Worm (Caenorhabditis elegans) whole organism, L3 larva: ENCODE results near the gene Y94H6A.5.

Experiments used
- aly-2 ChIP-seq: fragments of 150-350 bp; optimal IDR thresholded peaks from 2 replicates; lab custom pipeline; 2014; ENCODE audit warnings: missing biosample characterization, missing genetic modification characterization
- ama-1 ChIP-seq: fragments of 150-350 bp; optimal IDR thresholded peaks from 2 replicates; lab custom pipeline; 2018
- daf-12 ChIP-seq: fragments of 150-350 bp; optimal IDR thresholded peaks from 2 replicates; lab custom pipeline; 2014; ENCODE audit warnings: missing biosample characterization, missing genetic modification reagents, missing genetic modification characterization
- egl-5 ChIP-seq: fragments of 150-350 bp; optimal IDR thresholded peaks from 2 replicates; lab custom pipeline; 2017; ENCODE audit warnings: missing biosample characterization, missing genetic modification reagents, missing genetic modification characterization, inconsistent platforms
- elt-1 ChIP-seq: fragments of 150-350 bp; optimal IDR thresholded peaks from 2 replicates; lab custom pipeline; 2014; ENCODE audit warnings: missing biosample characterization, missing genetic modification characterization
- mdl-1 ChIP-seq: fragments of 150-350 bp; optimal IDR thresholded peaks from 2 replicates; lab custom pipeline; 2014; ENCODE audit warnings: missing biosample characterization, missing genetic modification characterization
- nfya-1 ChIP-seq: sonication (generic microtip); optimal IDR thresholded peaks from 2 replicates; lab custom pipeline; 2017; ENCODE audit warnings: missing genetic modification characterization, mild to moderate bottlenecking, missing compliant biosample characterization, antibody characterized with exemption, moderate library complexity; ENCODE audit not compliant: insufficient read depth
- nhr-237 ChIP-seq: fragments of 150-350 bp; optimal IDR thresholded peaks from 2 replicates; lab custom pipeline; 2014; ENCODE audit warnings: missing biosample characterization, missing genetic modification characterization
- snpc-4 ChIP-seq: fragments of 150-350 bp; optimal IDR thresholded peaks from 2 replicates; lab custom pipeline; 2014; ENCODE audit warnings: missing biosample characterization, missing genetic modification characterization
- tbx-2 ChIP-seq: sonication (generic microtip); optimal IDR thresholded peaks from 2 replicates; lab custom pipeline; 2016; ENCODE audit warnings: mild to moderate bottlenecking, missing genetic modification characterization, missing compliant biosample characterization
- ztf-4 ChIP-seq: fragments of 150-350 bp; optimal IDR thresholded peaks from 2 replicates; lab custom pipeline; 2014; ENCODE audit warnings: missing biosample characterization, missing genetic modification characterization

DNA sequence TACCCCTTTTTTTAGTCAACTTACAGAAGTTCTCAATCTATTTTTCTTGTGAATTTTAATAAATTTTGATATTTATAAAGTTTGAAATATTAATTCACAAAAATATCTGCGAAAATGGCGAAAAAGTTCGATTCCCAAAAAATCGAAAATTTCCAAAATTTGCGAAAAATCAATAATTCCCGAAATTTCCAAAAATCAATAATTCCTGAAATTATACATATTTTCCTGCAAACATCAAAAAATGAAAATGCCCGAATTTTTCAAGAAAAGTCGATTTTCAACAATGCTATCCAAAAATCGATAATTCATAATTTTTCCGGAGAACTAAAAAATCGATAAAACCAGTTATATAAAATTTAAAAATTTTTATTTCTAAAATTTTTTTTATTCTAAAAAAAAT, 53.7 kb downstream of the Y94H6A.5 start:
- TF ChIP-seq ama-1 (lab: Kevin White, UChicago) (no peak), snpc-4 (no peak), elt-1 (tag; lab: Kevin White, UChicago) (no peak), daf-12 (no peak), tbx-2 (tag; lab: Kevin White, UChicago) (no peak), egl-5 (tag; lab: Kevin White, UChicago) (no peak), nfya-1 (tag; lab: Kevin White, UChicago) (no peak), aly-2 (tag; lab: Kevin White, UChicago) (no peak), mdl-1 (tag; lab: Kevin White, UChicago) (no peak), ztf-4 (no peak), nhr-237 (no peak)
